Worm (Caenorhabditis elegans) whole organism, young adult: ENCODE data around the gene C28D4.10.

Experiments
- F55B11.4 ChIP-seq: sonication (generic microtip); optimal IDR thresholded peaks from 2 replicates; lab custom pipeline; 2016; ENCODE audit warnings: missing compliant biosample characterization, missing genetic modification characterization, borderline replicate concordance; ENCODE audit not compliant: insufficient read depth
- F57C9.4 ChIP-seq: sonication (generic microtip); optimal IDR thresholded peaks from 2 replicates; lab custom pipeline; 2017; ENCODE audit warnings: mild to moderate bottlenecking, missing genetic modification characterization, missing compliant biosample characterization
- ama-1 ChIP-seq, 3 experiments: fragments of 150-350 bp in 1 of 3; sonication (generic microtip) in 2 of 3; optimal IDR thresholded peaks; 2 replicates each; lab custom pipeline; 2014 to 2018; ENCODE audit warnings: missing biosample characterization in 2 of 3, missing genetic modification characterization in 2 of 3, missing genetic modification reagents in 2 of 3
- attf-5 ChIP-seq: fragments of 200-800 bp; sonication (Bioruptor generic); optimal IDR thresholded peaks from 2 replicates; lab custom pipeline; 2018; ENCODE audit warnings: mild to moderate bottlenecking, missing genetic modification characterization, missing compliant biosample characterization
- lir-1 ChIP-seq: fragments of 200-800 bp; sonication (Bioruptor generic); conservative IDR thresholded peaks from 2 replicates; pipeline ENCODE4 v1.3.6; 2022; ENCODE audit warnings: missing genetic modification reagents, missing genetic modification characterization, missing compliant biosample characterization
- pha-4 ChIP-seq: fragments of 150-350 bp; sonication (generic microtip); optimal IDR thresholded peaks from 2 replicates; lab custom pipeline; 2014; ENCODE audit warnings: missing biosample characterization, missing genetic modification reagents, missing genetic modification characterization
- snpc-4 ChIP-seq, 5 experiments: fragments of 150-350 bp in 1 of 5; sonication (generic microtip) in 4 of 5; optimal IDR thresholded peaks; 2 replicates each; lab custom pipeline; 2014 to 2018; ENCODE audit warnings: missing genetic modification characterization in 5 of 5, missing biosample characterization in 3 of 5, antibody characterized with exemption in 2 of 5, mild to moderate bottlenecking in 2 of 5, missing compliant biosample characterization in 2 of 5, missing genotype in 2 of 5, moderate library complexity in 2 of 5, missing genetic modification reagents in 1 of 5
- tlf-1 ChIP-seq: fragments of 200-800 bp; sonication (Bioruptor generic); optimal IDR thresholded peaks from 2 replicates; lab custom pipeline; 2018; ENCODE audit warnings: mild to moderate bottlenecking, missing genetic modification characterization, missing compliant biosample characterization

ce11 chrIV:9725468-9725985 is 12.8 kb upstream of the C28D4.10 start:
- no peak for TF ChIP-seq attf-5
- no peak for TF ChIP-seq tlf-1 (GFP tag; lab: Kevin White, UChicago)
- TF ChIP-seq snpc-4 (GFP tag; optimal IDR thresholded peaks at IDR 0.05; lab: Kevin White, UChicago), result no peak
- TF ChIP-seq snpc-4 (tag; optimal IDR thresholded peaks at IDR 0.05; lab: Kevin White, UChicago), result no peak
- no peak for TF ChIP-seq pha-4
- no peak for TF ChIP-seq ama-1 (optimal IDR thresholded peaks at IDR 0.05; lab: Kevin White, UChicago)
- no peak for TF ChIP-seq ama-1 (GFP tag; optimal IDR thresholded peaks at IDR 0.05; lab: Kevin White, UChicago)
- TF ChIP-seq lir-1 (GFP tag; lab: Robert Waterston, UW), result no peak
- no peak for TF ChIP-seq F57C9.4
- no peak for TF ChIP-seq F55B11.4
